Worm (Caenorhabditis elegans) whole organism, L3 larva: ENCODE results near the gene B0454.8.

Source experiments
- egl-27 ChIP-seq: sonication (generic microtip); optimal IDR thresholded peaks from 4 replicates; lab custom pipeline; 2017; ENCODE audit warnings: missing biosample characterization, missing genetic modification reagents, missing genetic modification characterization
- nhr-67 ChIP-seq: fragments of 150-350 bp; optimal IDR thresholded peaks from 2 replicates; lab custom pipeline; 2014; ENCODE audit warnings: missing biosample characterization, missing genetic modification characterization
- ztf-4 ChIP-seq: fragments of 150-350 bp; optimal IDR thresholded peaks from 2 replicates; lab custom pipeline; 2014; ENCODE audit warnings: missing biosample characterization, missing genetic modification characterization

ce11 chrII:3062876-3063275 is 19.6 kb upstream of the B0454.8 start:
- TF ChIP-seq nhr-67 (no peak), egl-27 (tag; lab: Kevin White, UChicago) (no peak), ztf-4 (tag; lab: Kevin White, UChicago) (no peak)
